Fruit fly (Drosophila melanogaster): ENCODE results near the gene CG34299.
A peak's percentile ranks its signal among the peaks of the same experiment; 100 is the strongest.

Gene CG34299

DNA sequence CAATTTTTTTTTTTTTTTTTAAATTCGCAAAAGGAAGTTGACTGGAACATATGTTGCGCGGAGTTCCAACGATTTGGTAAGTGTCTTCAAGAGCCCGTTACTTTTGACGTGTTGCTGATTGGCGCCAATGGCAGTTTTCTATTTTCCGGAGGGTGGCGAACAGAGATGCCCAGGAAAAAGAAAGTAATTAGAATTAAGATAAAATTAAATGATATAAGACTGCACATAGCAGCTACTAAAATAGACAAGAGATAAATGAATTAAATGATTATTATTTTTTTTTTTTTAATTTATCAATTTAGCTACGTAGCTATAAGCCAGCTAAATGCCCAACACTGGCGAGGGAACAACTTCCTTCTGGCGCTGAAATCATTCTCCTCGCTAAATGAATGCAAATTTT, 27.1 kb upstream of the CG34299 start:
- TF ChIP-seq az2 (GFP tag; optimal IDR thresholded peaks at IDR 0.05) (peak; percentile 16), MBD-R2 (GFP tag; IDR thresholded peaks at IDR 0.05) (no peak), sim (GFP tag; IDR thresholded peaks at IDR 0.05) (0 out of 2 replicates have a peak, but pooled peaks have one; percentile 42), BtbVII (GFP tag; optimal IDR thresholded peaks at IDR 0.05) (no peak), wek (GFP tag; optimal IDR thresholded peaks at IDR 0.05) (no peak), zfh1 (GFP tag; IDR thresholded peaks at IDR 0.05) (peak; percentile 59; the same call in 1 of the 3 replicates), Oli (tag; optimal IDR thresholded peaks at IDR 0.05) (peak; percentile 28), CG12219 (GFP tag; optimal IDR thresholded peaks at IDR 0.05) (no peak), ase (GFP tag; IDR thresholded peaks at IDR 0.05) (no peak), ato (GFP tag; IDR thresholded peaks at IDR 0.05; ENCODE audit: partially characterized antibody) (no peak), grn (GFP tag; optimal IDR thresholded peaks at IDR 0.05) (no peak), ash1 (GFP tag; optimal IDR thresholded peaks at IDR 0.05) (no peak), CG8765 (GFP tag; IDR thresholded peaks at IDR 0.05) (no peak), CG8478 (optimal IDR thresholded peaks at IDR 0.05) (no peak), BEAF-32 (GFP tag; optimal IDR thresholded peaks at IDR 0.05) (no peak), CG10565 (GFP tag; optimal IDR thresholded peaks at IDR 0.05) (no peak), wdn (GFP tag; IDR thresholded peaks at IDR 0.05) (no peak), zen (tag; optimal IDR thresholded peaks at IDR 0.05) (peak; percentile 47), knrl (GFP tag; IDR thresholded peaks at IDR 0.05; ENCODE audit: partially characterized antibody) (no peak), dpn (GFP tag; optimal IDR thresholded peaks at IDR 0.05) (no peak), rib (GFP tag; IDR thresholded peaks at IDR 0.05) (no peak), CG10654 (GFP tag; optimal IDR thresholded peaks at IDR 0.05) (no peak), zfh2 (GFP tag; optimal IDR thresholded peaks at IDR 0.05) (no peak), CG32772 (GFP tag; IDR thresholded peaks at IDR 0.05) (no peak), dimm (GFP tag; IDR thresholded peaks at IDR 0.05) (no peak), CG6175 (GFP tag; IDR thresholded peaks at IDR 0.05) (no peak), Lim3 (GFP tag; IDR thresholded peaks at IDR 0.05) (no peak), CG13287 (GFP tag; IDR thresholded peaks at IDR 0.05; ENCODE audit: partially characterized antibody) (no peak), lab (GFP tag; optimal IDR thresholded peaks at IDR 0.05) (no peak), Fer1 (GFP tag; optimal IDR thresholded peaks at IDR 0.05) (no peak), CG17385 (GFP tag; optimal IDR thresholded peaks at IDR 0.05) (no peak), Mad (GFP tag; optimal IDR thresholded peaks at IDR 0.05) (no peak), CG15269 (tag; optimal IDR thresholded peaks at IDR 0.05) (peak; percentile 25), CG11723 (GFP tag; optimal IDR thresholded peaks at IDR 0.05) (no peak), sens-2 (GFP tag; IDR thresholded peaks at IDR 0.05) (peak; percentile 65), CG17612 (GFP tag; IDR thresholded peaks at IDR 0.05) (no peak), CG18011 (GFP tag; optimal IDR thresholded peaks at IDR 0.05) (no peak), Hr3 (GFP tag; optimal IDR thresholded peaks at IDR 0.05) (no peak), CG10321 (GFP tag; IDR thresholded peaks at IDR 0.05) (no peak), CG6683 (GFP tag; optimal IDR thresholded peaks at IDR 0.05) (no peak), H15 (GFP tag; IDR thresholded peaks at IDR 0.05) (0 out of 3 replicates have a peak, but pooled peaks have one; percentile 14), CG30403 (GFP tag; optimal IDR thresholded peaks at IDR 0.05) (no peak), CG10274 (GFP tag; optimal IDR thresholded peaks at IDR 0.05) (no peak), hbn (GFP tag; IDR thresholded peaks at IDR 0.05; ENCODE audit: partially characterized antibody) (no peak), trh (GFP tag; optimal IDR thresholded peaks at IDR 0.05) (no peak), mld (GFP tag; IDR thresholded peaks at IDR 0.05; ENCODE audit: partially characterized antibody) (no peak), cg (GFP tag; optimal IDR thresholded peaks at IDR 0.05) (no peak), CG18764 (GFP tag; optimal IDR thresholded peaks at IDR 0.05) (no peak), nau (GFP tag; optimal IDR thresholded peaks at IDR 0.05) (no peak), gce (GFP tag; IDR thresholded peaks at IDR 0.05) (no peak), fu2 (GFP tag; optimal IDR thresholded peaks at IDR 0.05) (no peak), CG9437 (GFP tag; optimal IDR thresholded peaks at IDR 0.05) (no peak)

All from whole organism, embryonic.